Worm (Caenorhabditis elegans) whole organism, mixed stage, embryonic: ENCODE measurements around the gene F36A4.5.

Source experiments
- M03D4.4 ChIP-seq: sonication (generic microtip); optimal IDR thresholded peaks from 2 replicates; lab custom pipeline; 2017; ENCODE audit warnings: mild to moderate bottlenecking, missing genetic modification characterization, missing compliant biosample characterization
- bed-3 ChIP-seq: fragments of 200-800 bp; sonication (Bioruptor generic); optimal IDR thresholded peaks from 3 replicates; lab custom pipeline; 2018; ENCODE audit warnings: mild to moderate bottlenecking, missing genetic modification characterization, moderate library complexity, missing compliant biosample characterization
- blmp-1 ChIP-seq: fragments of 150-350 bp; optimal IDR thresholded peaks from 2 replicates; lab custom pipeline; 2014; ENCODE audit warnings: missing biosample characterization, missing genetic modification characterization
- ceh-39 ChIP-seq: fragments of 150-350 bp; optimal IDR thresholded peaks from 2 replicates; lab custom pipeline; 2014; ENCODE audit warnings: missing biosample characterization, missing genetic modification characterization
- ceh-43 ChIP-seq: fragments of 200-800 bp; sonication (Bioruptor generic); optimal IDR thresholded peaks from 2 replicates; lab custom pipeline; 2018; ENCODE audit warnings: mild to moderate bottlenecking, missing genetic modification characterization, moderate library complexity, missing compliant biosample characterization
- ceh-83 ChIP-seq: fragments of 200-800 bp; sonication (Bioruptor generic); optimal IDR thresholded peaks from 2 replicates; lab custom pipeline; 2018; ENCODE audit warnings: mild to moderate bottlenecking, missing genetic modification characterization, missing compliant biosample characterization
- ces-1 ChIP-seq: fragments of 150-350 bp; optimal IDR thresholded peaks from 2 replicates; lab custom pipeline; 2014; ENCODE audit warnings: missing biosample characterization, missing genetic modification reagents, missing genetic modification characterization
- cnd-1 ChIP-seq: fragments of 200-800 bp; sonication (Bioruptor generic); optimal IDR thresholded peaks from 2 replicates; lab custom pipeline; 2018; ENCODE audit warnings: mild to moderate bottlenecking, missing genetic modification characterization, missing compliant biosample characterization
- elt-1 ChIP-seq: sonication (generic microtip); optimal IDR thresholded peaks from 2 replicates; lab custom pipeline; 2017; ENCODE audit warnings: missing genetic modification characterization, mild to moderate bottlenecking, missing compliant biosample characterization, antibody characterized with exemption, moderate library complexity, borderline replicate concordance; ENCODE audit not compliant: insufficient read depth
- elt-3 ChIP-seq: fragments of 150-350 bp; optimal IDR thresholded peaks from 2 replicates; lab custom pipeline; 2014; ENCODE audit warnings: missing biosample characterization, missing genetic modification characterization
- flh-1 ChIP-seq: fragments of 200-800 bp; sonication (Bioruptor generic); optimal IDR thresholded peaks from 2 replicates; lab custom pipeline; 2018; ENCODE audit warnings: mild to moderate bottlenecking, missing genetic modification characterization, moderate library complexity, missing compliant biosample characterization
- ham-2 ChIP-seq: fragments of 200-800 bp; sonication (Bioruptor generic); optimal IDR thresholded peaks from 2 replicates; lab custom pipeline; 2018; ENCODE audit warnings: mild to moderate bottlenecking, missing genetic modification characterization, missing compliant biosample characterization
- hlh-1 ChIP-seq: fragments of 150-350 bp; optimal IDR thresholded peaks from 2 replicates; lab custom pipeline; 2014; ENCODE audit warnings: missing biosample characterization, missing genetic modification reagents, missing genetic modification characterization
- lin-13 ChIP-seq: fragments of 150-350 bp; optimal IDR thresholded peaks from 2 replicates; lab custom pipeline; 2014; ENCODE audit warnings: missing biosample characterization, missing genetic modification characterization
- lin-32 ChIP-seq: fragments of 200-800 bp; sonication (Bioruptor generic); optimal IDR thresholded peaks from 2 replicates; lab custom pipeline; 2018; ENCODE audit warnings: mild to moderate bottlenecking, missing genetic modification characterization, missing compliant biosample characterization
- lsy-2 ChIP-seq: fragments of 150-350 bp; optimal IDR thresholded peaks from 2 replicates; lab custom pipeline; 2014; ENCODE audit warnings: missing biosample characterization, missing genetic modification characterization
- mab-5 ChIP-seq: fragments of 150-350 bp; optimal IDR thresholded peaks from 2 replicates; lab custom pipeline; 2014; ENCODE audit warnings: missing biosample characterization, missing genetic modification characterization
- mls-2 ChIP-seq: sonication (generic microtip); optimal IDR thresholded peaks from 2 replicates; lab custom pipeline; 2016; ENCODE audit warnings: mild to moderate bottlenecking, missing genetic modification characterization, moderate library complexity, missing compliant biosample characterization
- nhr-12 ChIP-seq: fragments of 150-350 bp; optimal IDR thresholded peaks from 2 replicates; lab custom pipeline; 2014; ENCODE audit warnings: missing biosample characterization, missing genetic modification characterization
- nhr-2 ChIP-seq: fragments of 150-350 bp; optimal IDR thresholded peaks from 2 replicates; lab custom pipeline; 2014; ENCODE audit warnings: missing biosample characterization, missing genetic modification characterization
- nhr-237 ChIP-seq: fragments of 150-350 bp; optimal IDR thresholded peaks from 2 replicates; lab custom pipeline; 2014; ENCODE audit warnings: missing biosample characterization, missing genetic modification characterization
- pha-4 ChIP-seq: fragments of 150-350 bp; optimal IDR thresholded peaks from 2 replicates; lab custom pipeline; 2018; ENCODE audit warnings: missing biosample characterization, missing genetic modification reagents, missing genetic modification characterization
- sem-2 ChIP-seq: fragments of 200-800 bp; sonication (Bioruptor generic); optimal IDR thresholded peaks from 2 replicates; lab custom pipeline; 2018; ENCODE audit warnings: mild to moderate bottlenecking, missing genetic modification characterization, missing compliant biosample characterization
- snpc-4 ChIP-seq: fragments of 150-350 bp; optimal IDR thresholded peaks from 2 replicates; lab custom pipeline; 2014; ENCODE audit warnings: missing biosample characterization, missing genetic modification characterization
- sptf-1 ChIP-seq: sonication (generic microtip); optimal IDR thresholded peaks from 2 replicates; lab custom pipeline; 2017; ENCODE audit warnings: mild to moderate bottlenecking, missing genetic modification characterization, moderate library complexity, missing compliant biosample characterization
- tbx-8 ChIP-seq: fragments of 200-800 bp; sonication (Bioruptor generic); optimal IDR thresholded peaks from 2 replicates; lab custom pipeline; 2018; ENCODE audit warnings: mild to moderate bottlenecking, missing genetic modification characterization, moderate library complexity, missing compliant biosample characterization
- unc-120 ChIP-seq: sonication (generic microtip); optimal IDR thresholded peaks from 2 replicates; lab custom pipeline; 2017; ENCODE audit warnings: missing genetic modification characterization, missing compliant biosample characterization; ENCODE audit not compliant: poor library complexity, severe bottlenecking
- unc-39 ChIP-seq: fragments of 150-350 bp; optimal IDR thresholded peaks from 2 replicates; lab custom pipeline; 2014; ENCODE audit warnings: missing biosample characterization, missing genetic modification characterization
- unc-62 ChIP-seq: fragments of 150-350 bp; optimal IDR thresholded peaks from 2 replicates; lab custom pipeline; 2014; ENCODE audit warnings: missing biosample characterization, missing genetic modification reagents, missing genetic modification characterization
- zip-8 ChIP-seq: fragments of 150-350 bp; optimal IDR thresholded peaks from 2 replicates; lab custom pipeline; 2014; ENCODE audit warnings: missing biosample characterization, missing genetic modification characterization
- ztf-11 ChIP-seq: fragments of 150-350 bp; optimal IDR thresholded peaks from 2 replicates; lab custom pipeline; 2014; ENCODE audit warnings: missing biosample characterization, missing genetic modification characterization

F36A4.5 gene

DNA sequence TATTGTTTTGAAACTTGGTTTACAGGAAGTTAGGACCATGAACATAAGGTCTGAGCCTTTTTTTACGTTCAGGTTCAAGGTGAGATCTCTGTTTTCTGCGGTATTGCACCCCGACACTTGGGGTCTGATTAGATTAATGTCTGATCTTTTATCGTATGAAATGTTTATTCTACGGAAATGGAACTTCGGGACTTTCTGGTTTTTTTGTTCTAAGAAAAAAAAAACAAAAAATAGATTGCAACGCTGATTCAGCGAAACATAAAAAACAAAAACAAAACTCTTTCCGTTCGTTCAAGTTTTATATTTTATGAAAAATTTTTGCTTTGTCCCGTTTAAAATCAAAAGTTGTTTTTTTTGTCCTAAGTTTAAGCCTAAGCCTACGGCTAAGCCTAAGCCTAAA is at the start of gene F36A4.5:
F36A4.5 (plus strand) TSS at position 301 of the 400 bp plus-strand sequence.
- TF ChIP-seq ceh-43: no peak
- TF ChIP-seq sem-2 (GFP tag; lab: Kevin White, UChicago): no peak
- no peak for TF ChIP-seq bed-3 (GFP tag; lab: Kevin White, UChicago)
- no peak for TF ChIP-seq sptf-1 (tag; lab: Kevin White, UChicago)
- TF ChIP-seq lin-13 (tag; lab: Kevin White, UChicago): no peak
- no peak for TF ChIP-seq unc-62 (GFP tag; lab: Kevin White, UChicago)
- TF ChIP-seq ceh-83 (GFP tag; lab: Kevin White, UChicago): no peak
- TF ChIP-seq M03D4.4: no peak
- no peak for TF ChIP-seq ceh-39
- TF ChIP-seq flh-1 (GFP tag; lab: Kevin White, UChicago): no peak
- no peak for TF ChIP-seq elt-1 (tag; lab: Kevin White, UChicago)
- no peak for TF ChIP-seq unc-39 (tag; lab: Kevin White, UChicago)
- TF ChIP-seq tbx-8: no peak
- TF ChIP-seq, all 35 proteins: peak for 0

DNA sequence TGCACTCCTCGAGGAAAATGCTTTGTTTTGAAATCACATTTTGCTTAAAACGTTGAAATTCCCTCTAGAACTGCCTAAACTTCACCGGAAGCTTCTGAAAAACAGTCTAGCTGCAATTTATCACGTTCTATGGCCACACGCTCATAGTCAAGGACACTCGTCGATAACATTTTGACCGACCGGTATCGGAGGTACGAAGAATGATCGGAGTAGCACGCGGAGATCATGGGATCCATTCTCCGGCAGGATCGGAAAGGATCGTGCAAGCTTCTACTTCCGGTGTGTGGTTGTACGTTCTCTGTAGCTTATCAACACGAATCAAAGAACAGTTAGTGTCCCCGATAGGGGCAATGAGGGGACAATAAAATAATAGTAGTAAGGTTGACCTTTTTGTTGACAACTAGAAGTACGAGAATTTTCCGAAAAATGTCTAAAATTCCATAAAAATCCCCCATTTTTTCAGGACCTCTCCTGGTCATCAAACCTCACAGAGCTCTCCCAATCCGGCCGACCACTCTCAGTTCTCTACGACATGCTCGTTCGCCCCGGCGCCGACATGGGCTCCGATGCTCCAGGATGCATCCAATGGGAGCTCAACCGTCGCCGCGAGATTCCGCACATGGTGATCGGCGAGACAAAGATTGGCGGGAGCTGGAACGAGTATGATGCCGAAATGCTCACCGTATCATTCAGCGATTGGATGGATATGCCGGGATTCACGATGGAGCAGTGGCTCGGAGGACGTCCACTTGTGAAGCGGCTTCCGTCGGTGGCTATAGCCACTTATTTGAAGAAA is 49.0 kb upstream of the F36A4.5 start:
- TF ChIP-seq lin-32 (GFP tag; lab: Kevin White, UChicago): no peak
- TF ChIP-seq elt-1 (tag; lab: Kevin White, UChicago): no peak
- TF ChIP-seq nhr-237 (tag; lab: Kevin White, UChicago): no peak
- no peak for TF ChIP-seq sptf-1 (tag; lab: Kevin White, UChicago)
- no peak for TF ChIP-seq unc-62 (GFP tag; lab: Kevin White, UChicago)
- no peak for TF ChIP-seq nhr-12
- no peak for TF ChIP-seq pha-4 (tag; lab: Kevin White, UChicago)
- no peak for TF ChIP-seq unc-39 (tag; lab: Kevin White, UChicago)
- TF ChIP-seq lsy-2 (tag; lab: Kevin White, UChicago): no peak
- no peak for TF ChIP-seq snpc-4 (tag; lab: Kevin White, UChicago)
- TF ChIP-seq ceh-39: no peak
- TF ChIP-seq ztf-11: no peak
- TF ChIP-seq elt-3 (tag; lab: Kevin White, UChicago): no peak
- TF ChIP-seq zip-8 (tag; lab: Kevin White, UChicago): no peak
- TF ChIP-seq ces-1: no peak
- TF ChIP-seq blmp-1: no peak
- TF ChIP-seq mls-2 (tag; lab: Kevin White, UChicago): no peak

DNA sequence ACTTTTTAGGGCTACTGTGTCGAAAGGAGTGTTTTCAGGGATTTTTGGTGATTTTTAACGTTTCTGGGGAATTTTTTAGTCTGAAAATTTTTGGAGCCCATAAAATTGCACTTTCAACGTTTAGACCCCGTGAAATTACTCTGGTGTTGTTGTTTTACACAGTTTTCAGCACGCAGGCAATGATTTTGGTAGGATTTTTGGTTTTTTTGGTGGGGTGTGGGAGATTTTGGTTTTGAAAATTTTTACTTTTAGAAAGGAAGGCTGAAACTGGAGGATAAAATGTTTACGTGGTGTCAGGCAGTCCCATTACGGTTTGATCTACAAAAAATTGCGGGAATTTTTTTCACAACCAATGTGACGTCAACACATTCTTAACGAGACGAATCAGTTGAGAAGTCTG is 47.0 kb upstream of the F36A4.5 start:
- TF ChIP-seq mab-5: no peak
- no peak for TF ChIP-seq pha-4 (tag; lab: Kevin White, UChicago)
- no peak for TF ChIP-seq bed-3 (GFP tag; lab: Kevin White, UChicago)
- no peak for TF ChIP-seq nhr-2

DNA sequence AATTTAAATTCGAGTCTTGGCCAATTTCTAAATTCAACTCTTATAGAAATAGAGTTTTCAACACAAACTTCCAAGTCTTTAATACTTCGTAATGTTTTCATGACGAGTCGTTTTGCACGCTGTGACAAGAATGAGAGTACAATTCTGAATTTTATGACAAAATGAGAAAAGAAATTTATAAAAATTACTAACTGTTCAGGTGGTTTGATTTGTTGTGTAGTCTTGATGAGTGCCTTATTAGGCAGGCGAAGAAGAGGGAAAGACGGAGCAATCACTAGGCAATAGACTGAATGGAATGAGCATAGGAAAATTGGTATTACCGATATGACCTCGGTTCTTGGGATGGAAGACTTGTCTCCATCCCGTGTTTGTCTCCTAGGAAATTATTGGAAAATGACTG is 45.3 kb upstream of the F36A4.5 start, which contains the start of gene F30B5.11:
F30B5.11 (minus strand) TSS at position 101 of the 400 bp plus-strand sequence.
- TF ChIP-seq snpc-4 (tag; lab: Kevin White, UChicago): no peak
- no peak for TF ChIP-seq lsy-2 (tag; lab: Kevin White, UChicago)
- TF ChIP-seq pha-4 (tag; lab: Kevin White, UChicago): no peak
- TF ChIP-seq zip-8 (tag; lab: Kevin White, UChicago): no peak
- no peak for TF ChIP-seq sem-2 (GFP tag; lab: Kevin White, UChicago)
- TF ChIP-seq elt-1 (tag; lab: Kevin White, UChicago): no peak
- no peak for TF ChIP-seq elt-3 (tag; lab: Kevin White, UChicago)
- TF ChIP-seq unc-120: no peak
- TF ChIP-seq unc-62 (GFP tag; lab: Kevin White, UChicago): no peak
- no peak for TF ChIP-seq mls-2 (tag; lab: Kevin White, UChicago)
- no peak for TF ChIP-seq cnd-1 (tag; lab: Kevin White, UChicago)
- TF ChIP-seq hlh-1 (tag; lab: Kevin White, UChicago): no peak
- no peak for TF ChIP-seq bed-3 (GFP tag; lab: Kevin White, UChicago)
- TF ChIP-seq nhr-237 (tag; lab: Kevin White, UChicago): no peak
- no peak for TF ChIP-seq ceh-39
- no peak for TF ChIP-seq ham-2 (GFP tag; lab: Kevin White, UChicago)
- no peak for TF ChIP-seq unc-39 (tag; lab: Kevin White, UChicago)
